Worm (Caenorhabditis elegans) whole organism, L3 larva: Measurements from ENCODE around the gene T26A5.8.

Experiments used
- ZK546.5 ChIP-seq: sonication (generic microtip); optimal IDR thresholded peaks from 2 replicates; lab custom pipeline; 2017; ENCODE audit warnings: missing biosample characterization, missing genetic modification characterization
- aly-2 ChIP-seq: fragments of 150-350 bp; optimal IDR thresholded peaks from 2 replicates; lab custom pipeline; 2014; ENCODE audit warnings: missing biosample characterization, missing genetic modification characterization
- ama-1 ChIP-seq: fragments of 150-350 bp; optimal IDR thresholded peaks from 2 replicates; lab custom pipeline; 2018
- ceh-82 ChIP-seq: fragments of 150-350 bp; optimal IDR thresholded peaks from 2 replicates; lab custom pipeline; 2014; ENCODE audit warnings: missing biosample characterization, missing genetic modification characterization
- fkh-10 ChIP-seq: sonication (generic microtip); optimal IDR thresholded peaks from 2 replicates; lab custom pipeline; 2017; ENCODE audit warnings: missing biosample characterization, missing genetic modification reagents, missing genetic modification characterization
- jun-1 ChIP-seq: fragments of 150-350 bp; optimal IDR thresholded peaks from 2 replicates; lab custom pipeline; 2014; ENCODE audit warnings: missing biosample characterization, missing genetic modification reagents, missing genetic modification characterization
- lin-15B ChIP-seq: fragments of 150-350 bp; optimal IDR thresholded peaks from 2 replicates; lab custom pipeline; 2014; ENCODE audit warnings: missing biosample characterization, missing genetic modification characterization
- mdl-1 ChIP-seq: fragments of 150-350 bp; optimal IDR thresholded peaks from 2 replicates; lab custom pipeline; 2014; ENCODE audit warnings: missing biosample characterization, missing genetic modification characterization
- nfya-1 ChIP-seq: sonication (generic microtip); optimal IDR thresholded peaks from 2 replicates; lab custom pipeline; 2017; ENCODE audit warnings: missing genetic modification characterization, mild to moderate bottlenecking, missing compliant biosample characterization, antibody characterized with exemption, moderate library complexity; ENCODE audit not compliant: insufficient read depth
- nhr-237 ChIP-seq: fragments of 150-350 bp; optimal IDR thresholded peaks from 2 replicates; lab custom pipeline; 2014; ENCODE audit warnings: missing biosample characterization, missing genetic modification characterization
- nhr-76 ChIP-seq: fragments of 150-350 bp; sonication (generic microtip); optimal IDR thresholded peaks from 5 replicates; lab custom pipeline; 2014; ENCODE audit warnings: missing biosample characterization, missing genetic modification characterization
- skn-1 ChIP-seq: fragments of 150-350 bp; optimal IDR thresholded peaks from 2 replicates; lab custom pipeline; 2014; ENCODE audit warnings: missing biosample characterization, missing genetic modification characterization
- unc-39 ChIP-seq: sonication (generic microtip); optimal IDR thresholded peaks from 4 replicates; lab custom pipeline; 2017; ENCODE audit warnings: missing biosample characterization, missing genetic modification characterization

- no peak for TF ChIP-seq aly-2 (tag; lab: Kevin White, UChicago)
- no peak for TF ChIP-seq nhr-76 (tag; lab: Kevin White, UChicago)
- TF ChIP-seq nfya-1 (tag; lab: Kevin White, UChicago): peak; percentile 10
- no peak for TF ChIP-seq ceh-82 (tag; lab: Kevin White, UChicago)
- no peak for TF ChIP-seq jun-1
- no peak for TF ChIP-seq unc-39
- no peak for TF ChIP-seq nhr-237 (tag; lab: Kevin White, UChicago)
- TF ChIP-seq lin-15B (tag; lab: Kevin White, UChicago): no peak
- TF ChIP-seq fkh-10 (GFP tag; lab: Kevin White, UChicago): no peak
- TF ChIP-seq skn-1 (tag; lab: Kevin White, UChicago): no peak
- no peak for TF ChIP-seq ZK546.5 (tag; lab: Kevin White, UChicago)
- TF ChIP-seq mdl-1 (tag; lab: Kevin White, UChicago): no peak
- peak; percentile 42 for TF ChIP-seq ama-1
Measured at ce11 chrIII:6420201-6420600, 42.5 kb downstream of the T26A5.8 start.
